Worm (Caenorhabditis elegans): ENCODE measurements around the gene rips-1.

The rips-1 gene

ce11 chrV:3756887-3757286, 14.9 kb upstream of the rips-1 start, which contains the start of gene gid-7 (continued):
- no peak for TF ChIP-seq ceh-82 (tag; optimal IDR thresholded peaks at IDR 0.05)
- TF ChIP-seq nhr-10 (tag; optimal IDR thresholded peaks at IDR 0.05) = no peak
- TF ChIP-seq mdl-1 (tag; optimal IDR thresholded peaks at IDR 0.05) = no peak
- no peak for TF ChIP-seq ama-1 (optimal IDR thresholded peaks at IDR 0.05)
- TF ChIP-seq zag-1 (tag; optimal IDR thresholded peaks at IDR 0.05) = no peak
- no peak for TF ChIP-seq nhr-76 (tag; optimal IDR thresholded peaks at IDR 0.05)
- TF ChIP-seq skn-1 (tag; optimal IDR thresholded peaks at IDR 0.05) = no peak
- TF ChIP-seq dmd-9 (GFP tag; IDR thresholded peaks at IDR 0.05) = no peak
- TF ChIP-seq lin-13 (GFP tag; optimal IDR thresholded peaks at IDR 0.05) = peak; percentile 32
- no peak for TF ChIP-seq php-3 (GFP tag; IDR thresholded peaks at IDR 0.05)
- TF ChIP-seq nhr-25 (tag; optimal IDR thresholded peaks at IDR 0.05; ENCODE audit: borderline replicate concordance, insufficient read depth) = no peak
- no peak for TF ChIP-seq nhr-6 (tag; optimal IDR thresholded peaks at IDR 0.05)
- no peak for TF ChIP-seq lir-3 (tag; optimal IDR thresholded peaks at IDR 0.05)
- no peak; the same call in 1 of the 2 replicates for TF ChIP-seq arid-1 (GFP tag; conservative IDR thresholded peaks at IDR 0.05)
- no peak for TF ChIP-seq D1046.2 (GFP tag; IDR thresholded peaks at IDR 0.05)
- no peak for TF ChIP-seq zip-2 (tag; optimal IDR thresholded peaks at IDR 0.05)
- TF ChIP-seq lin-39 (tag; optimal IDR thresholded peaks at IDR 0.05) = no peak
- TF ChIP-seq snpc-4 (tag; optimal IDR thresholded peaks at IDR 0.05) = no peak
- TF ChIP-seq mep-1 (tag; optimal IDR thresholded peaks at IDR 0.05) = peak; percentile 31
- TF ChIP-seq hlh-11 (tag; optimal IDR thresholded peaks at IDR 0.05) = peak; percentile 67
- no peak for TF ChIP-seq lin-29 (GFP tag; IDR thresholded peaks at IDR 0.05)
- no peak for TF ChIP-seq rbr-2 (tag; optimal IDR thresholded peaks at IDR 0.05)
- no peak for TF ChIP-seq ceh-20 (GFP tag; IDR thresholded peaks at IDR 0.05)
- peak; percentile 5 for TF ChIP-seq F49E8.2 (tag; optimal IDR thresholded peaks at IDR 0.05; ENCODE audit: borderline replicate concordance)
- no peak for TF ChIP-seq ZK546.5 (tag; optimal IDR thresholded peaks at IDR 0.05)
- no peak for TF ChIP-seq daf-16 (GFP tag; optimal IDR thresholded peaks at IDR 0.05)
- TF ChIP-seq daf-16 (tag; optimal IDR thresholded peaks at IDR 0.05) = peak; percentile 24
- TF ChIP-seq nhr-111 (GFP tag; optimal IDR thresholded peaks at IDR 0.05) = no peak
- no peak for TF ChIP-seq lin-1 (GFP tag; IDR thresholded peaks at IDR 0.05)
- TF ChIP-seq F37D6.2 (tag; optimal IDR thresholded peaks at IDR 0.05) = no peak
- TF ChIP-seq zfp-2 (tag; optimal IDR thresholded peaks at IDR 0.05) = no peak
- TF ChIP-seq hmg-1.1 (GFP tag; IDR thresholded peaks at IDR 0.05) = peak; percentile 37; the same call in 1 of the 2 replicates
- TF ChIP-seq mdt-29 (GFP tag; IDR thresholded peaks at IDR 0.05) = no peak
- no peak for TF ChIP-seq ceh-28 (tag; optimal IDR thresholded peaks at IDR 0.05)
- TF ChIP-seq Y75B8A.6 (GFP tag; IDR thresholded peaks at IDR 0.05) = no peak
- no peak for TF ChIP-seq R02D3.7 (tag; optimal IDR thresholded peaks at IDR 0.05)
- TF ChIP-seq zfp-3 (GFP tag; conservative IDR thresholded peaks at IDR 0.05) = no peak
- no peak for TF ChIP-seq madf-9 (GFP tag; conservative IDR thresholded peaks at IDR 0.05)
- no peak for TF ChIP-seq lim-7 (GFP tag; IDR thresholded peaks at IDR 0.05)
- no peak for TF ChIP-seq attf-4 (tag; optimal IDR thresholded peaks at IDR 0.05)
- TF ChIP-seq cey-2 (tag; optimal IDR thresholded peaks at IDR 0.05; ENCODE audit: borderline replicate concordance, insufficient read depth) = no peak
- TF ChIP-seq nhr-28 (tag; optimal IDR thresholded peaks at IDR 0.05) = peak; percentile 20
- TF ChIP-seq lsy-2 (tag; optimal IDR thresholded peaks at IDR 0.05) = peak in 1 of 2 experiments; percentile 54
- TF ChIP-seq fkh-10 (GFP tag; optimal IDR thresholded peaks at IDR 0.05) = no peak
- TF ChIP-seq hif-1 (tag; optimal IDR thresholded peaks at IDR 0.05) = no peak
- peak; percentile 28; the same call in 1 of the 2 replicates for TF ChIP-seq egl-43 (GFP tag; IDR thresholded peaks at IDR 0.05)
- peak; percentile 56 for TF ChIP-seq lin-38 (GFP tag; IDR thresholded peaks at IDR 0.05)
- no peak for TF ChIP-seq Y105C5A.15 (GFP tag; IDR thresholded peaks at IDR 0.05)
- TF ChIP-seq aly-2 (tag; optimal IDR thresholded peaks at IDR 0.05) = no peak
- TF ChIP-seq nhr-237 (tag; optimal IDR thresholded peaks at IDR 0.05) = no peak
- TF ChIP-seq dpl-1 (GFP tag; optimal IDR thresholded peaks at IDR 0.05) = peak; percentile 63
- no peak for TF ChIP-seq dmd-6 (GFP tag; IDR thresholded peaks at IDR 0.05)
- TF ChIP-seq ces-1 (GFP tag; optimal IDR thresholded peaks at IDR 0.05) = no peak

All from whole organism, L4 larva.